Worm (Caenorhabditis elegans): ENCODE data around the gene C34F11.1.

The C34F11.1 gene

DNA sequence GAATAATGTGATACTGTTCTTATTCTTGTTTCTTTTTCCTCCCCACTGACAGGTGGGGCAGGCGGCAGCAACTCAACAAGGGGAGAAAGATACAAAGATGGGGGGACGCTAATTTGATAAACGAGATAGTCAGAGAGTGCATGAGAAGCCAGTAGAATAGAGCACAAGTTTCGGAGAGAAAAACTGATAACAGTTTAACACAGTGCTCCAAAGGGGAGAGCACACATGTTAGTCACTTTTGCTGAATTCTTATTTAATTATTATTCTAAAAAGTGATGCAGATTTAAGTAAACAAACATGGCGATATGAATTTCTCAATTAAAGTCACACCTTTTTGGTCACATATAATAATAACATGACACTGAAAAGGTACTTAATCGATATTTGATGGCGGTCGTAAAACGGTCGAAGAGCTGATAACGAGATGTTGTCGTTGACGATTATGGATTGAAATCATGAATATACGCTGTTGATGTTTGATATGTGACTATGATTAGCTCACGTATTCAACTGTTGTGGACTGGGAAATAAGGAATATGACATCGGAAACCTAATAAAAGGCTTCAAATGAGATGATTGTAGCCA, 26.7 kb upstream of the C34F11.1 start:
- peak; percentile 90 for TF ChIP-seq nhr-80 (tag; optimal IDR thresholded peaks at IDR 0.05)
- peak; percentile 44 for TF ChIP-seq ztf-22 (GFP tag; optimal IDR thresholded peaks at IDR 0.05)
- TF ChIP-seq nhr-90 (tag; optimal IDR thresholded peaks at IDR 0.05): no peak
- no peak for TF ChIP-seq ceh-58 (GFP tag; IDR thresholded peaks at IDR 0.05)
- TF ChIP-seq pbrm-1 (GFP tag; IDR thresholded peaks at IDR 0.05): no peak
- peak; percentile 30; the same call in 1 of the 2 replicates for TF ChIP-seq B0336.3 (GFP tag; IDR thresholded peaks at IDR 0.05)
- TF ChIP-seq unc-62 (GFP tag; optimal IDR thresholded peaks at IDR 0.05): peak; percentile 30
- TF ChIP-seq mcd-1 (GFP tag; IDR thresholded peaks at IDR 0.05): 0 out of 2 replicates have a peak, but pooled peaks have one; percentile 5
- TF ChIP-seq ccch-3 (GFP tag; optimal IDR thresholded peaks at IDR 0.05): no peak

DNA sequence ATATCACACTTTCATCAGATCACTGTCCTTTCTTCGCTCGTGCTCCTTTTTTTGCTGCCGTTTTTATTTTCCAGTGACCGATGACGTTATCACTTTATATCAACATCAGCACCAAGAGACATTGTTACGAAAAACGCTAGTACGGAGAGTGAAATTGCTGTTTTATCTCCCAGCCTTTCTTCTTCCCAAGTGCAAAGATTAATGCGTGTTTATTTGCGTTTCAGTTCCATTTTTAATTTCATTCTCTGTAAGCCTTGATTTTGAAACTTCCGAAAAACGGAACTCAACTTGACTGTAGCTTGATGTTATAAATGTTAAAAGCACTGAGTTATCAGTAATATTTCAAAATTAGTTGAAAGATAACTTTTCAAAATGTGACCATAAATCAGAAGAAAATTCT, 25.9 kb upstream of the C34F11.1 start:
- TF ChIP-seq ama-1 (optimal IDR thresholded peaks at IDR 0.05): no peak
- TF ChIP-seq ama-1 (GFP tag; optimal IDR thresholded peaks at IDR 0.05): no peak
- TF ChIP-seq nhr-80 (tag; optimal IDR thresholded peaks at IDR 0.05): peak; percentile 40
- TF ChIP-seq F39B2.1 (GFP tag; IDR thresholded peaks at IDR 0.05): no peak
- no peak for TF ChIP-seq Y79H2A.3 (GFP tag; conservative IDR thresholded peaks at IDR 0.05)

DNA sequence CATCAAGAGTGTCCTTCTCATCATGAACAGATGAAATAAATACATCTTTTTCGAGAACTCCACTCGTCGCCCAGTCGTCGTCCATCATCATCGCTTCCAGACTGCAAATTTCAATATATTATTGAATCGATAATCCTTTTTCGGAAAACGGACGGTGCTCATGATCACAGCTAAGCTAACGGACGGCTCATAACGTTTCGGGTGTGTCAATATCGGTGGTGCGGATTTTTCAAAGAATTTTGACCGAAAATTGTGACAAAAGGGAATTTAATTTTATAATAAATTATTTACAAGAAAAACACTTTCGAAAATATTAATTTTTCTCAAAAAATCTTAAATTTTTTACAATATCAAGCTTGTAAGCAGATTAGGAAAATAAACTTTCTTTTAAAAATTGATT, 25.3 kb upstream of the C34F11.1 start, which contains the start of gene crh-2:
Gene crh-2 (minus strand): TSS at position 101 of the 400 bp plus-strand sequence.
- TF ChIP-seq die-1 (tag; optimal IDR thresholded peaks at IDR 0.05) (no peak), lsl-1 (GFP tag; optimal IDR thresholded peaks at IDR 0.05) (no peak), hmg-20 (GFP tag; IDR thresholded peaks at IDR 0.05) (no peak), aptf-3 (GFP tag; IDR thresholded peaks at IDR 0.05) (no peak), ztf-18 (tag; optimal IDR thresholded peaks at IDR 0.05) (no peak), dpff-1 (tag; optimal IDR thresholded peaks at IDR 0.05) (no peak), egl-18 (GFP tag; IDR thresholded peaks at IDR 0.05) (no peak), sdz-38 (tag; optimal IDR thresholded peaks at IDR 0.05) (no peak), lir-1 (GFP tag; conservative IDR thresholded peaks at IDR 0.05) (no peak), ceh-79 (tag; optimal IDR thresholded peaks at IDR 0.05) (no peak), athp-1 (tag; optimal IDR thresholded peaks at IDR 0.05) (no peak), F52B5.7 (tag; optimal IDR thresholded peaks at IDR 0.05) (no peak), Y56A3A.18 (GFP tag; IDR thresholded peaks at IDR 0.05) (no peak)

DNA sequence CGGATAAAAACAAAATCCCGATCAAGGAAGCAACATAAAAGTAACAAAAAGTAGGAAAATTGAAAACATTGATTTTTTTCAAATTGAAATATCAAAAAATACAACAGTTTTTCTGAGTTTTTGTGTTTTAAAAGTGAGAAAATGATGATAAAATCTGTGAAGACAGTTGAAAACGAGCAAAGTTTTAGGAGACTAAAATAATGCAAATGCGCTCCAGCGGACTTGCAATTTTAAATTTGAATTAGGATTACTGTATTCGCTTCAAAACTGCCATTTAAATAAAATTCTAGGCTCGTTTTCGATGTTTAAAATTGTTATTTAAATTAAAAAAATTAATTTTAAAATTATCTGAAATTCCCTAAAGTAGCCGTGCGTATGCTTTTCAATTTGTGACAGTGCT, 24.8 kb upstream of the C34F11.1 start:
- no peak for TF ChIP-seq madf-10 (tag; optimal IDR thresholded peaks at IDR 0.05)
- TF ChIP-seq lsl-1 (GFP tag; optimal IDR thresholded peaks at IDR 0.05): peak; percentile 80
- TF ChIP-seq mcd-1 (GFP tag; IDR thresholded peaks at IDR 0.05): peak; percentile 57; the same call in 1 of the 2 replicates
- TF ChIP-seq mxl-1 (tag; optimal IDR thresholded peaks at IDR 0.05): no peak
- no peak for TF ChIP-seq ceh-58 (GFP tag; IDR thresholded peaks at IDR 0.05)
- peak; percentile 20 for TF ChIP-seq efl-1 (GFP tag; optimal IDR thresholded peaks at IDR 0.05)
- TF ChIP-seq rcor-1 (GFP tag; IDR thresholded peaks at IDR 0.05): no peak
- TF ChIP-seq D2030.7 (GFP tag; IDR thresholded peaks at IDR 0.05): peak; percentile 27; the same call in 1 of the 2 replicates

DNA sequence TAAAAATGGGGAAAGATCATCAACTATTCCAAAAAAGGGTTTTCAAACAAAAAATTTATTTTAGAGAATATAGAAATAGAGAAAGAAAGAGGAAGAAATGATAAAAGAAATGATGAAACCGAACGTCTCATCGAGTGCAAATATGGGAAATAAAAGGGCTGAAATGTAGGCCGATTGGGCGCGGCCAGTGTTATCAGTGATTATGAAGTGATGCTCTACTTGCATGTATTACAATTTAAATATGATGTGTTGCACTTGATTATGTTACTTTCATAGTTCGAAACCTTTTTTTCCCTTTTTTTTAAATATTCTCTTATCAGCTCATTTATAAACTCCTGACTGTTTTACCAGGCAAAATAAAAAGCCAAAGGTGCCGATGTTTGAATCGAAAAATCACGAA, 21.0 kb upstream of the C34F11.1 start:
- TF ChIP-seq lin-40 (tag; optimal IDR thresholded peaks at IDR 0.05) (no peak), nhr-80 (tag; optimal IDR thresholded peaks at IDR 0.05) (peak; percentile 85)

DNA sequence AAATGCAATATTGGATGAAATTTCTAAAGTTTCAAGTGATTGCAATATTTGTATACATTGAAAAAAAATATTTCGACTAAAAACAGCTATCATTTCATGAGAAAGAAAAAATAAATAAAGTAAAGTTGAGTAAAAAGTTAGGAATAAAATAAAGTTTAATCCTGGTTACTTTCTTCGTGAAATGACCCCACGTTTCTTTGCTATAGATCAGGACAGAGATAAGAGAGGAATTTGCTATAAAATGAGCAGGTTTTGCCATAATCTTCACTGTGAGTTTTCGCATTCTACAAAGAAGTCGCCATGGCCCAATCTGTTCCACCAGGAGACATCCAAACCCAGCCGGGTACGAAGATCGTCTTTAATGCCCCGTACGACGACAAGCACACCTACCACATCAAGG, 18.7 kb upstream of the C34F11.1 start, which contains the start of gene msp-49:
Gene msp-49 (plus strand): TSS at position 301 of the 400 bp plus-strand sequence.
- no peak for TF ChIP-seq dpl-1 (GFP tag; optimal IDR thresholded peaks at IDR 0.05)
- no peak for TF ChIP-seq nhr-179 (tag; optimal IDR thresholded peaks at IDR 0.05)
- TF ChIP-seq bed-1 (GFP tag; IDR thresholded peaks at IDR 0.05): no peak
- TF ChIP-seq ceh-40 (GFP tag; IDR thresholded peaks at IDR 0.05): no peak
- no peak for TF ChIP-seq mcd-1 (GFP tag; IDR thresholded peaks at IDR 0.05)
- TF ChIP-seq B0336.3 (GFP tag; IDR thresholded peaks at IDR 0.05): no peak
- no peak for TF ChIP-seq somi-1 (GFP tag; optimal IDR thresholded peaks at IDR 0.05)
- no peak for TF ChIP-seq T07F8.4 (tag; optimal IDR thresholded peaks at IDR 0.05)
- no peak for TF ChIP-seq lsl-1 (GFP tag; optimal IDR thresholded peaks at IDR 0.05)
- no peak for TF ChIP-seq repo-1 (tag; optimal IDR thresholded peaks at IDR 0.05)
- TF ChIP-seq ztf-26 (tag; optimal IDR thresholded peaks at IDR 0.05): no peak
- no peak for TF ChIP-seq let-607 (tag; optimal IDR thresholded peaks at IDR 0.05)
- TF ChIP-seq zfh-2 (GFP tag; conservative IDR thresholded peaks at IDR 0.05): no peak
- no peak for TF ChIP-seq cebp-2 (GFP tag; IDR thresholded peaks at IDR 0.05)

All from whole organism, young adult.